Fruit fly (Drosophila melanogaster) whole organism, embryonic: ENCODE results near the gene unk.

Experiments
- Antp ChIP-seq: fragments of 200-800 bp; sonication (Bioruptor generic); optimal IDR thresholded peaks from 3 replicates; lab custom pipeline; 2016; ENCODE audit warnings: missing biosample characterization, missing genetic modification characterization
- CG10654 ChIP-seq: fragments of 200-800 bp; sonication (Bioruptor generic); optimal IDR thresholded peaks from 2 replicates; lab custom pipeline; 2016; ENCODE audit warnings: missing biosample characterization, missing genetic modification characterization
- CG11085 ChIP-seq: fragments of 200-800 bp; sonication (Bioruptor generic); IDR thresholded peaks from 2 replicates; pipeline ENCODE4 v1.3.6; 2022; ENCODE audit warnings: missing biosample characterization, missing genetic modification characterization
- CG11456 ChIP-seq: fragments of 200-800 bp; sonication (Bioruptor generic); IDR thresholded peaks from 3 replicates; pipeline ENCODE4 v1.3.6; 2022; ENCODE audit warnings: missing biosample characterization, missing genetic modification characterization
- CG12071 ChIP-seq: fragments of 200-800 bp; sonication (Bioruptor generic); optimal IDR thresholded peaks from 3 replicates; lab custom pipeline; 2018; ENCODE audit warnings: missing biosample characterization, mild to moderate bottlenecking, missing genetic modification characterization
- CG12236 ChIP-seq: fragments of 200-800 bp; sonication (Bioruptor generic); optimal IDR thresholded peaks from 2 replicates; lab custom pipeline; 2016; ENCODE audit warnings: missing biosample characterization, missing genetic modification characterization
- CG12659 ChIP-seq: fragments of 200-800 bp; sonication (Bioruptor generic); optimal IDR thresholded peaks from 3 replicates; lab custom pipeline; 2017; ENCODE audit warnings: mild to moderate bottlenecking, missing biosample characterization, missing genetic modification reagents, missing genetic modification characterization
- CG15601 ChIP-seq: fragments of 200-800 bp; sonication (Bioruptor generic); optimal IDR thresholded peaks from 3 replicates; lab custom pipeline; 2019; ENCODE audit warnings: missing biosample characterization, mild to moderate bottlenecking, missing genetic modification characterization, moderate library complexity
- CG2199 ChIP-seq: fragments of 200-800 bp; sonication (Bioruptor generic); IDR thresholded peaks from 3 replicates; pipeline ENCODE4 v1.3.6; 2022; ENCODE audit warnings: missing biosample characterization, missing genetic modification characterization
- CG31365 ChIP-seq: fragments of 200-800 bp; sonication (Bioruptor generic); optimal IDR thresholded peaks from 2 replicates; lab custom pipeline; 2018; ENCODE audit warnings: missing biosample characterization, mild to moderate bottlenecking, missing genetic modification characterization
- CG31388 ChIP-seq: fragments of 200-800 bp; sonication (Bioruptor generic); optimal IDR thresholded peaks from 2 replicates; lab custom pipeline; 2016; ENCODE audit warnings: missing biosample characterization, missing genetic modification characterization
- CG3995 ChIP-seq: fragments of 200-800 bp; sonication (Bioruptor generic); optimal IDR thresholded peaks from 3 replicates; lab custom pipeline; 2016; ENCODE audit warnings: missing biosample characterization, missing genetic modification characterization
- CG4282 ChIP-seq: fragments of 200-800 bp; sonication (Bioruptor generic); optimal IDR thresholded peaks from 2 replicates; lab custom pipeline; 2016; ENCODE audit warnings: missing biosample characterization, missing genetic modification characterization
- CG6254 ChIP-seq: fragments of 200-800 bp; sonication (Bioruptor generic); optimal IDR thresholded peaks from 3 replicates; lab custom pipeline; 2017; ENCODE audit warnings: mild to moderate bottlenecking, missing biosample characterization, missing genetic modification reagents, missing genetic modification characterization
- CG6683 ChIP-seq: fragments of 200-800 bp; sonication (Bioruptor generic); optimal IDR thresholded peaks from 2 replicates; lab custom pipeline; 2017; ENCODE audit warnings: missing biosample characterization, mild to moderate bottlenecking, missing genetic modification characterization, missing genetic modification reagents
- CG7963 ChIP-seq: fragments of 200-800 bp; sonication (Bioruptor generic); IDR thresholded peaks from 3 replicates; pipeline ENCODE4 v1.3.6; 2022; ENCODE audit warnings: missing biosample characterization, missing genetic modification characterization; ENCODE audit not compliant: partially characterized antibody
- CG8388 ChIP-seq: fragments of 200-800 bp; sonication (Bioruptor generic); optimal IDR thresholded peaks from 2 replicates; lab custom pipeline; 2019; ENCODE audit warnings: missing biosample characterization, mild to moderate bottlenecking, missing genetic modification characterization, moderate library complexity
- CG8924 ChIP-seq: fragments of 200-800 bp; optimal IDR thresholded peaks from 3 replicates; lab custom pipeline; 2019; ENCODE audit warnings: missing biosample characterization, mild to moderate bottlenecking, missing genetic modification characterization, moderate library complexity
- CG8944 ChIP-seq: fragments of 200-800 bp; sonication (Bioruptor generic); optimal IDR thresholded peaks from 3 replicates; lab custom pipeline; 2016; ENCODE audit warnings: missing biosample characterization, missing genetic modification characterization
- Dad ChIP-seq: fragments of 200-800 bp; sonication (Bioruptor generic); optimal IDR thresholded peaks from 3 replicates; lab custom pipeline; 2016; ENCODE audit warnings: missing biosample characterization, missing genetic modification characterization
- HmgD ChIP-seq: fragments of 200-800 bp; sonication (Bioruptor generic); optimal IDR thresholded peaks from 3 replicates; lab custom pipeline; 2016; ENCODE audit warnings: missing biosample characterization, missing genetic modification characterization
- Max ChIP-seq: fragments of 200-800 bp; sonication (Bioruptor generic); optimal IDR thresholded peaks from 2 replicates; lab custom pipeline; 2016; ENCODE audit warnings: missing biosample characterization, mild to moderate bottlenecking, missing genetic modification characterization
- Nf-YB ChIP-seq: fragments of 200-800 bp; sonication (Bioruptor generic); optimal IDR thresholded peaks from 3 replicates; lab custom pipeline; 2019; ENCODE audit warnings: missing biosample characterization, mild to moderate bottlenecking, missing genetic modification characterization, moderate library complexity
- Nf-YC ChIP-seq: fragments of 200-800 bp; optimal IDR thresholded peaks from 3 replicates; lab custom pipeline; 2019; ENCODE audit warnings: missing biosample characterization, mild to moderate bottlenecking, missing genetic modification characterization, moderate library complexity
- Rfx ChIP-seq: fragments of 200-800 bp; sonication (Bioruptor generic); IDR thresholded peaks from 2 replicates; pipeline ENCODE4 v1.3.6; 2022; ENCODE audit warnings: missing biosample characterization, missing genetic modification characterization
- Six4 ChIP-seq: fragments of 200-800 bp; sonication (Bioruptor generic); optimal IDR thresholded peaks from 2 replicates; lab custom pipeline; 2016; ENCODE audit warnings: missing biosample characterization, missing genetic modification characterization
- Sry-δ ChIP-seq: fragments of 200-800 bp; sonication (Bioruptor generic); optimal IDR thresholded peaks from 2 replicates; lab custom pipeline; 2016; ENCODE audit warnings: missing biosample characterization, missing genetic modification characterization
- amos ChIP-seq: fragments of 200-800 bp; sonication (Bioruptor generic); IDR thresholded peaks from 2 replicates; pipeline ENCODE4 v1.3.6; 2022; ENCODE audit warnings: missing biosample characterization, missing genetic modification characterization; ENCODE audit not compliant: partially characterized antibody
- aop ChIP-seq: fragments of 200-800 bp; sonication (Bioruptor generic); IDR thresholded peaks from 2 replicates; pipeline ENCODE4 v1.3.6; 2022; ENCODE audit warnings: missing biosample characterization, missing genetic modification characterization
- ase ChIP-seq: fragments of 200-800 bp; sonication (Bioruptor generic); IDR thresholded peaks from 3 replicates; pipeline ENCODE4 v1.3.6; 2022; ENCODE audit warnings: missing biosample characterization, missing genetic modification characterization
- br ChIP-seq: fragments of >200 bp; optimal IDR thresholded peaks from 2 replicates; lab custom pipeline; 2017
- croc ChIP-seq: fragments of 200-800 bp; sonication (Bioruptor generic); conservative IDR thresholded peaks from 3 replicates; pipeline ENCODE4 v1.3.6; 2022; ENCODE audit warnings: missing biosample characterization, missing genetic modification characterization
- dan ChIP-seq: fragments of 200-800 bp; sonication (Bioruptor generic); IDR thresholded peaks from 2 replicates; pipeline ENCODE4 v1.3.6; 2022; ENCODE audit warnings: missing biosample characterization, missing genetic modification characterization
- dpn ChIP-seq, 2 experiments: fragments of 200-800 bp; sonication (Bioruptor generic); optimal IDR thresholded peaks; 3 replicates each; lab custom pipeline; 2016; ENCODE audit warnings: missing biosample characterization in 2 of 2, missing genetic modification characterization in 2 of 2
- emc ChIP-seq: fragments of 200-800 bp; sonication (Bioruptor generic); optimal IDR thresholded peaks from 2 replicates; lab custom pipeline; 2016; ENCODE audit warnings: missing biosample characterization, missing genetic modification characterization
- fd96Cb ChIP-seq: fragments of 200-800 bp; sonication (Bioruptor generic); optimal IDR thresholded peaks from 2 replicates; lab custom pipeline; 2018; ENCODE audit warnings: missing biosample characterization, mild to moderate bottlenecking, missing genetic modification characterization, moderate library complexity
- gem ChIP-seq: fragments of 200-800 bp; sonication (Bioruptor generic); optimal IDR thresholded peaks from 2 replicates; lab custom pipeline; 2019; ENCODE audit warnings: missing biosample characterization, mild to moderate bottlenecking, missing genetic modification characterization, moderate library complexity
- gro ChIP-seq: fragments of 200-800 bp; sonication (Bioruptor generic); optimal IDR thresholded peaks from 2 replicates; lab custom pipeline; 2016; ENCODE audit warnings: missing biosample characterization, missing genetic modification characterization
- her ChIP-seq: fragments of 200-800 bp; sonication (Bioruptor generic); optimal IDR thresholded peaks from 2 replicates; lab custom pipeline; 2016; ENCODE audit warnings: missing biosample characterization, missing genetic modification characterization
- kah ChIP-seq: fragments of 200-800 bp; sonication (Bioruptor generic); optimal IDR thresholded peaks from 2 replicates; lab custom pipeline; 2018; ENCODE audit warnings: missing biosample characterization, mild to moderate bottlenecking, missing genetic modification characterization
- lbe ChIP-seq: fragments of 200-800 bp; sonication (Bioruptor generic); optimal IDR thresholded peaks from 2 replicates; lab custom pipeline; 2016; ENCODE audit warnings: missing biosample characterization, mild to moderate bottlenecking, missing genetic modification characterization
- mld ChIP-seq: fragments of 200-800 bp; sonication (Bioruptor generic); IDR thresholded peaks from 3 replicates; pipeline ENCODE4 v1.3.6; 2022; ENCODE audit warnings: missing biosample characterization, missing genetic modification characterization; ENCODE audit not compliant: partially characterized antibody
- nerfin-1 ChIP-seq: fragments of 200-800 bp; sonication (Bioruptor generic); optimal IDR thresholded peaks from 3 replicates; lab custom pipeline; 2019; ENCODE audit warnings: missing biosample characterization, mild to moderate bottlenecking, missing genetic modification characterization, moderate library complexity
- otp ChIP-seq: fragments of 200-800 bp; sonication (Bioruptor generic); IDR thresholded peaks from 3 replicates; pipeline ENCODE4, ENCODE4 v1.3.6; 2022; ENCODE audit warnings: missing biosample characterization, missing genetic modification characterization
- pnt ChIP-seq: fragments of 200-800 bp; sonication (Bioruptor generic); optimal IDR thresholded peaks from 3 replicates; lab custom pipeline; 2016; ENCODE audit warnings: missing biosample characterization, missing genetic modification characterization
- pros ChIP-seq: fragments of 200-800 bp; sonication (Bioruptor generic); optimal IDR thresholded peaks from 3 replicates; lab custom pipeline; 2019; ENCODE audit warnings: missing biosample characterization, mild to moderate bottlenecking, missing genetic modification characterization, moderate library complexity
- repo ChIP-seq: fragments of 200-800 bp; sonication (Bioruptor generic); optimal IDR thresholded peaks from 2 replicates; lab custom pipeline; 2016; ENCODE audit warnings: missing biosample characterization, missing genetic modification characterization
- rib ChIP-seq: fragments of 200-800 bp; sonication (Bioruptor generic); IDR thresholded peaks from 2 replicates; pipeline ENCODE4 v1.3.6; 2022; ENCODE audit warnings: missing biosample characterization, missing genetic modification characterization
- sim ChIP-seq: fragments of 200-800 bp; sonication (Bioruptor generic); IDR thresholded peaks from 2 replicates; pipeline ENCODE4 v1.3.6; 2022; ENCODE audit warnings: missing biosample characterization, missing genetic modification characterization
- unc-4 ChIP-seq: fragments of 200-800 bp; sonication (Bioruptor generic); IDR thresholded peaks from 2 replicates; pipeline ENCODE4 v1.3.6; 2022; ENCODE audit warnings: missing biosample characterization, missing genetic modification characterization; ENCODE audit not compliant: partially characterized antibody
- zf30C ChIP-seq: fragments of 200-800 bp; sonication (Bioruptor generic); optimal IDR thresholded peaks from 3 replicates; lab custom pipeline; 2018; ENCODE audit warnings: missing biosample characterization, mild to moderate bottlenecking, missing genetic modification characterization
- zfh1 ChIP-seq: fragments of 200-800 bp; sonication (Bioruptor generic); IDR thresholded peaks from 3 replicates; pipeline ENCODE4 v1.3.6; 2022; ENCODE audit warnings: missing biosample characterization, missing genetic modification characterization
- zfh2 ChIP-seq: fragments of 200-800 bp; sonication (Bioruptor generic); optimal IDR thresholded peaks from 2 replicates; lab custom pipeline; 2016; ENCODE audit warnings: missing biosample characterization, missing genetic modification characterization

unk gene

dm6 chr3R:23175376-23175775, 17.7 kb upstream of the unk start (continued):
- TF ChIP-seq dan (GFP tag; lab: Robert Waterston, UW) = peak; percentile 67; the same call in 1 of the 2 replicates
- TF ChIP-seq dpn (GFP tag; optimal IDR thresholded peaks at IDR 0.05; lab: Kevin White, UChicago) = peak; percentile 92 to 93
- TF ChIP-seq Max (GFP tag; lab: Kevin White, UChicago) = peak; percentile 86
- no peak for TF ChIP-seq mld (GFP tag; lab: Robert Waterston, UW)
- TF ChIP-seq Nf-YB (GFP tag; lab: Kevin White, UChicago) = peak; percentile 76
- TF ChIP-seq Dad (GFP tag; lab: Kevin White, UChicago) = peak; percentile 74
- peak; percentile 80 for TF ChIP-seq kah (GFP tag; lab: Kevin White, UChicago)
- peak; percentile 50 for TF ChIP-seq Nf-YC (tag; lab: Kevin White, UChicago)
- no peak for TF ChIP-seq pros (GFP tag; lab: Kevin White, UChicago)
- peak; percentile 73 for TF ChIP-seq sim (GFP tag; lab: Robert Waterston, UW)
- peak; percentile 67 for TF ChIP-seq her
- TF ChIP-seq unc-4 (GFP tag; lab: Robert Waterston, UW) = no peak
- TF ChIP-seq Rfx (GFP tag; lab: Robert Waterston, UW) = peak; percentile 87
- TF ChIP-seq CG8924 (tag; lab: Kevin White, UChicago) = peak; percentile 94
- TF ChIP-seq CG8388 = peak; percentile 92
- TF ChIP-seq rib (GFP tag; lab: Robert Waterston, UW) = peak; percentile 66; the same call in 1 of the 2 replicates
- TF ChIP-seq pnt (GFP tag; lab: Kevin White, UChicago) = peak; percentile 85
- peak; percentile 93 for TF ChIP-seq fd96Cb
- peak; percentile 93 for TF ChIP-seq ase (GFP tag; lab: Robert Waterston, UW)
- peak; percentile 87 for TF ChIP-seq CG12236 (GFP tag; lab: Kevin White, UChicago)
- TF ChIP-seq CG10654 (GFP tag; lab: Kevin White, UChicago) = peak; percentile 93
- peak; percentile 88 for TF ChIP-seq repo (GFP tag; lab: Kevin White, UChicago)
- TF ChIP-seq Sry-δ (GFP tag; lab: Kevin White, UChicago) = peak; percentile 59
- no peak for TF ChIP-seq amos
- peak; percentile 84 for TF ChIP-seq CG31388 (GFP tag; lab: Kevin White, UChicago)
- peak; percentile 62 for TF ChIP-seq CG6683 (GFP tag; lab: Kevin White, UChicago)
- TF ChIP-seq CG4282 = peak; percentile 30
- TF ChIP-seq zfh2 = peak; percentile 55
- peak; percentile 95 for TF ChIP-seq zfh1 (GFP tag; lab: Robert Waterston, UW)
- TF ChIP-seq CG7963 (GFP tag; lab: Robert Waterston, UW) = no peak
- peak; percentile 90 for TF ChIP-seq Antp
- peak; percentile 68 for TF ChIP-seq CG31365 (tag; lab: Kevin White, UChicago)
- TF ChIP-seq gro (GFP tag; lab: Kevin White, UChicago) = peak; percentile 26
- TF ChIP-seq CG11456 (GFP tag; lab: Robert Waterston, UW) = peak; percentile 88
- TF ChIP-seq Six4 (GFP tag; lab: Kevin White, UChicago) = peak; percentile 92
- peak; percentile 85 for TF ChIP-seq aop
- TF ChIP-seq CG2199 (GFP tag; lab: Robert Waterston, UW) = peak; percentile 89; the same call in 2 of the 3 replicates
- TF ChIP-seq CG3995 (GFP tag; lab: Kevin White, UChicago) = peak; percentile 20
- TF ChIP-seq nerfin-1 (tag; lab: Kevin White, UChicago) = peak; percentile 79
- TF ChIP-seq CG11085 (GFP tag; lab: Robert Waterston, UW) = peak; percentile 60

- no peak for TF ChIP-seq croc (GFP tag; lab: Robert Waterston, UW)
- TF ChIP-seq Six4 (GFP tag; lab: Kevin White, UChicago) = no peak
- TF ChIP-seq gem (tag; lab: Kevin White, UChicago) = peak; percentile 72
- TF ChIP-seq CG15601 (tag; lab: Kevin White, UChicago) = peak; percentile 13
- TF ChIP-seq HmgD (GFP tag; lab: Kevin White, UChicago) = no peak
- TF ChIP-seq otp (GFP tag; lab: Robert Waterston, UW) = peak; percentile 71; the same call in 1 of the 3 replicates
- no peak for TF ChIP-seq CG8944 (GFP tag; lab: Kevin White, UChicago)
- no peak for TF ChIP-seq lbe
- peak; percentile 34 for TF ChIP-seq CG6254 (GFP tag; lab: Kevin White, UChicago)
- peak; percentile 27 for TF ChIP-seq CG12071 (GFP tag; lab: Kevin White, UChicago)
- TF ChIP-seq zf30C (GFP tag; lab: Kevin White, UChicago) = no peak
- TF ChIP-seq CG12659 (GFP tag; lab: Kevin White, UChicago) = peak; percentile 23
- TF ChIP-seq br (lab: Kevin White, UChicago) = no peak
- no peak for TF ChIP-seq emc (GFP tag; lab: Kevin White, UChicago)
Measured at dm6 chr3R:23174739-23175138, 17.1 kb upstream of the unk start.
